Fruit fly (Drosophila melanogaster): Measurements from ENCODE around the gene CG18641.

Gene CG18641

DNA sequence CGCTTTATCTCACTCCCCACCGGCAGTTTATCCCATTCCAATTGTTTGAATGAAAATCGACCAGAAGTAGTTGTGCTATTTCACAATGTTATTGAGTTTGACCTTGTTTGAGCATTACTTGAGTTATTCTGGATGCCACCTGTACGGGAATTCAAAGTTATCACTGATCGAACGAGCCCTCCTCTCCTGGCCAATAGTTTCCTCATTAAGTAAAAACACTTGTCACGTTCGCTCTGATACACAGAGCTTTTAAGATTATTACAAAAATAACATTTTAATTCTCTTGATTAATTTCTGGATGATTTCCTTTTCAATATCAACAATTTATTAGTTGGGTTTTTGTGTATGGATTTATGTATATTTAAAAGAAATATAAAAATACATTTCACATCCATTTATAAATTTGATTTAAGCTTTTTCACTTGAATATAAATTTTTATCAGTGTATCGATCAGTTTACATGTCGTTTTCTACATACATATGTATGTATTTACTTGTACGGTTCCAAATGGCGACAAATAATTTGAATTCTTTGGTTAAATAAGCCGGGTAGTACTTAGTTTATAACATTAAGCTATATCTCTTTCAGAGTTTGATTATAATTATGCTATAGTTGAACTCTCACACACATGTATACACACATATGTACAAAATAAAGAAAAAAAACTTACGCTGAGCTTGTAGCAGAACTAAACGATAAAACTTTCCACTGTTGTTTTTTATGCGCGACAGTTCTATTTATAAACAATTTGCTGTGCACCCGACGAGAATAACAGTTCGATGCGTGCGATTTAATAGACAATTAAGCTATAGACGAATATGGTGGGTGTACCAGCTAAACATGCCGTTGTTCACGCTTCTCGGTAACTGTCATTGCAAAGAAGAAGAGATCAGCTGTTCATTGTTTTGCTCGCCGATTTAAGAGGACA lies 41.0 kb downstream of the CG18641 start, which contains the start of the genes CG3609 and CG15390 (continued):
- TF ChIP-seq CG10631 (GFP tag; optimal IDR thresholded peaks at IDR 0.05) (peak; percentile 65), CG31627 (GFP tag; optimal IDR thresholded peaks at IDR 0.05) (peak; percentile 83), CG10669 (GFP tag; optimal IDR thresholded peaks at IDR 0.05) (peak; percentile 66), Eip75B (GFP tag; optimal IDR thresholded peaks at IDR 0.05) (peak; percentile 78), CG4318 (GFP tag; optimal IDR thresholded peaks at IDR 0.05) (peak; percentile 20), Met (GFP tag; optimal IDR thresholded peaks at IDR 0.05) (peak; percentile 84), CG11762 (GFP tag; optimal IDR thresholded peaks at IDR 0.05; ENCODE audit: insufficient read depth) (no peak), Eip78C (GFP tag) (peak; percentile 92), fkh (GFP tag; optimal IDR thresholded peaks at IDR 0.05) (peak; percentile 76), OdsH (GFP tag; optimal IDR thresholded peaks at IDR 0.05) (peak; percentile 79), CG9139 (GFP tag; optimal IDR thresholded peaks at IDR 0.05) (peak; percentile 76), CG8632 (GFP tag; optimal IDR thresholded peaks at IDR 0.05) (peak; percentile 54), Smox (GFP tag; optimal IDR thresholded peaks at IDR 0.05) (peak; percentile 80), CG3919 (GFP tag; optimal IDR thresholded peaks at IDR 0.05) (peak; percentile 91), fd59A (GFP tag; optimal IDR thresholded peaks at IDR 0.05) (peak; percentile 55), topi (GFP tag; optimal IDR thresholded peaks at IDR 0.05) (peak; percentile 73), eg (GFP tag; IDR thresholded peaks at IDR 0.05) (peak; percentile 88), dsx (GFP tag; optimal IDR thresholded peaks at IDR 0.05; ENCODE audit: poor library complexity, severe bottlenecking) (peak; percentile 74), CG1621 (tag; optimal IDR thresholded peaks at IDR 0.05) (peak; percentile 79), net (GFP tag; optimal IDR thresholded peaks at IDR 0.05) (peak; percentile 83), Gug (GFP tag; IDR thresholded peaks at IDR 0.05) (peak; percentile 46), svp (GFP tag) (peak; percentile 88), fd85E (GFP tag; optimal IDR thresholded peaks at IDR 0.05) (no peak), CG8319 (GFP tag; optimal IDR thresholded peaks at IDR 0.05) (peak; percentile 43), Sox102F (GFP tag; optimal IDR thresholded peaks at IDR 0.05) (peak; percentile 89), acj6 (GFP tag; optimal IDR thresholded peaks at IDR 0.05) (peak; percentile 62), Lpt (GFP tag; optimal IDR thresholded peaks at IDR 0.05) (peak; percentile 66), ss (GFP tag; optimal IDR thresholded peaks at IDR 0.05) (peak; percentile 81 to 87)

- peak; percentile 29 for TF ChIP-seq vri (GFP tag; optimal IDR thresholded peaks at IDR 0.05)
- TF ChIP-seq CG6276 (GFP tag; optimal IDR thresholded peaks at IDR 0.05): no peak
- no peak for TF ChIP-seq Eip75B (GFP tag; optimal IDR thresholded peaks at IDR 0.05)
- no peak for TF ChIP-seq ss (GFP tag; optimal IDR thresholded peaks at IDR 0.05)
- no peak for TF ChIP-seq CG11762 (GFP tag; optimal IDR thresholded peaks at IDR 0.05; ENCODE audit: insufficient read depth)
- no peak for TF ChIP-seq pdm3 (GFP tag; optimal IDR thresholded peaks at IDR 0.05)
These were observed 43.0 kb downstream of the CG18641 start for dm6 chr2L:2372112-2372449.

dm6 chr2L:2371406-2372111 lies 43.6 kb downstream of the CG18641 start, which contains the start of gene CG3597:
Gene CG3597 (minus strand): TSS chr2L:2371524.
- TF ChIP-seq CG6792 (GFP tag; optimal IDR thresholded peaks at IDR 0.05): no peak
- TF ChIP-seq svp (GFP tag): peak; percentile 73
- TF ChIP-seq CG11762 (GFP tag; optimal IDR thresholded peaks at IDR 0.05; ENCODE audit: insufficient read depth): no peak
- no peak for TF ChIP-seq CG6276 (GFP tag; optimal IDR thresholded peaks at IDR 0.05)
- TF ChIP-seq OdsH (GFP tag; optimal IDR thresholded peaks at IDR 0.05): no peak

dm6 chr2L:2370352-2370751 lies 44.8 kb downstream of the CG18641 start:
- TF ChIP-seq Sox15 (GFP tag; optimal IDR thresholded peaks at IDR 0.05) (no peak), CG3919 (GFP tag; optimal IDR thresholded peaks at IDR 0.05) (no peak), Sox14 (GFP tag; optimal IDR thresholded peaks at IDR 0.05) (no peak), svp (GFP tag) (peak; percentile 98), CG15336 (GFP tag; IDR thresholded peaks at IDR 0.05) (no peak), CG6163 (GFP tag; IDR thresholded peaks at IDR 0.05) (0 out of 3 replicates have a peak, but pooled peaks have one; percentile 13), CG10631 (GFP tag; optimal IDR thresholded peaks at IDR 0.05) (no peak), fd59A (GFP tag; optimal IDR thresholded peaks at IDR 0.05) (no peak), CG11762 (GFP tag; optimal IDR thresholded peaks at IDR 0.05; ENCODE audit: insufficient read depth) (no peak), dsx (GFP tag; optimal IDR thresholded peaks at IDR 0.05; ENCODE audit: poor library complexity, severe bottlenecking) (no peak)
